Worm (Caenorhabditis elegans): ENCODE results near the gene T23B12.11.

T23B12.11 gene

DNA sequence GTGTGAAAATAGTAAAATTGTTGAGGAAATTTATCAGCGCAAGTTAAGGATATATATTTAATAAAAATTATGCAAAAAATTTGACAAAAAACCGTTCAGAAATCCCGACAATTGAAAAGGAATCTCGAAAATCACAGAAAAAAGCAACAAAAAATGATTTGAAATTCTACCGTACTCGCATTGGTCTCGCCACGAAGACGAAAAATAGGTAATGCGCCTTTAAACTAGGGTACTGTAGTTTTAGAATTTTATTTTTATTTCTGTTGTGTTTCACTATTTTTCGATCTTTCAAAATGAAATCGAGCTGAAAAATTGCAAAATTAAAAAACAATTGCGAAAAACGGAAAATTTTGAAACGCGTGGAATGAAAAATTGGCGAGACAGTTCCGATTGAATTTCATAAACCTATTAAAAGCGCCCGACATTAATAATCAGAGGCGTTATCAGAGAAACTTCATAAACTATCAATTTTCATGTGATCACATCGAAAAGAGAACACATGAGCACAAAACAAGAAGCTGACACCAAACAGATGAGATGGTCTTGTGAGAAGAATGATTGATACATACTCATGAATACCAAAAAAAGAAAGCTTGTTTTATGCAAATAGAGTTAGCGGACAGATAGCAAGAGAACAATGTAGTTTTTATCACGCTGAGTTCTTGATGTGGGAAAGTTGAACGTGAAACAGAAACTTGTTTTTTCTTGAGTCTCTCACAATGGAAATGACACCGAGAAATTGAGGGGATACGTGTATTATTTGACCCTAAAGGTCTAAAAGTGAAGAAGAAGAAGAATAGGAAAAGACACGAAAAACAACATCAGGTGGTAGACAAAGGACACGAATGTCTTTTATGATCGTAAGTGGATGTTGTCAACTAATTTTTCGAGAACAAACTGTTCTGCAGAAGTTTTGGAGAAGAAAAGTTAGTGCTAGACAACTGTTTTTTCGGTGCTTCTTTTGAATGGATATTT lies 30.1 kb upstream of the T23B12.11 start:
- TF ChIP-seq jun-1 (tag; optimal IDR thresholded peaks at IDR 0.05) (peak; percentile 9), ztf-4 (tag; optimal IDR thresholded peaks at IDR 0.05) (peak; percentile 23), nhr-11 (tag; optimal IDR thresholded peaks at IDR 0.05) (no peak), nhr-25 (tag; optimal IDR thresholded peaks at IDR 0.05) (peak; percentile 14), elt-2 (tag; optimal IDR thresholded peaks at IDR 0.05) (peak; percentile 92), pha-4 (tag; optimal IDR thresholded peaks at IDR 0.05) (peak; percentile 73), nhr-12 (tag; optimal IDR thresholded peaks at IDR 0.05) (no peak), ama-1 (optimal IDR thresholded peaks at IDR 0.05) (peak; percentile 16), pqm-1 (tag; optimal IDR thresholded peaks at IDR 0.05) (peak; percentile 88)

- peak; percentile 37 for TF ChIP-seq nfya-1 (tag; optimal IDR thresholded peaks at IDR 0.05; ENCODE audit: insufficient read depth)
- no peak for TF ChIP-seq mdl-1 (tag; optimal IDR thresholded peaks at IDR 0.05)
- peak; percentile 14 for TF ChIP-seq pha-4 (tag; optimal IDR thresholded peaks at IDR 0.05)
These were observed 29.0 kb upstream of the T23B12.11 start for ce11 chrV:8426210-8426609.

ce11 chrV:8426741-8427457 lies 28.3 kb upstream of the T23B12.11 start:
- peak; percentile 55 for TF ChIP-seq nhr-43 (tag; optimal IDR thresholded peaks at IDR 0.05; ENCODE audit: poor library complexity, severe bottlenecking)
- no peak for TF ChIP-seq nhr-11 (tag; optimal IDR thresholded peaks at IDR 0.05)
- no peak for TF ChIP-seq nhr-67 (tag; optimal IDR thresholded peaks at IDR 0.05)
- no peak for TF ChIP-seq hmg-11 (tag; optimal IDR thresholded peaks at IDR 0.05)
- TF ChIP-seq ceh-9 (tag; optimal IDR thresholded peaks at IDR 0.05): no peak
- peak; percentile 37 for TF ChIP-seq nhr-23 (tag; optimal IDR thresholded peaks at IDR 0.05)
- TF ChIP-seq mdl-1 (tag; optimal IDR thresholded peaks at IDR 0.05): no peak
- TF ChIP-seq ceh-28 (tag; optimal IDR thresholded peaks at IDR 0.05): no peak
- no peak for TF ChIP-seq nhr-12 (tag; optimal IDR thresholded peaks at IDR 0.05)
- TF ChIP-seq pqm-1 (tag; optimal IDR thresholded peaks at IDR 0.05): peak; percentile 23
- TF ChIP-seq nhr-25 (tag; optimal IDR thresholded peaks at IDR 0.05): peak; percentile 3
- TF ChIP-seq lin-39 (tag; optimal IDR thresholded peaks at IDR 0.05): no peak
- TF ChIP-seq nhr-76 (tag; optimal IDR thresholded peaks at IDR 0.05): no peak
- TF ChIP-seq nhr-237 (tag; optimal IDR thresholded peaks at IDR 0.05): no peak
- TF ChIP-seq elt-2 (tag; optimal IDR thresholded peaks at IDR 0.05): peak; percentile 75
- TF ChIP-seq egl-5 (tag; optimal IDR thresholded peaks at IDR 0.05): no peak
- no peak for TF ChIP-seq ceh-82 (tag; optimal IDR thresholded peaks at IDR 0.05)
- TF ChIP-seq ztf-11 (tag; optimal IDR thresholded peaks at IDR 0.05): no peak
- no peak for TF ChIP-seq egl-27 (tag; optimal IDR thresholded peaks at IDR 0.05)
- no peak for TF ChIP-seq fkh-2 (tag; optimal IDR thresholded peaks at IDR 0.05)
- peak; percentile 7 for TF ChIP-seq jun-1 (tag; optimal IDR thresholded peaks at IDR 0.05)
- no peak for TF ChIP-seq skn-1 (tag; optimal IDR thresholded peaks at IDR 0.05)
- no peak for TF ChIP-seq ama-1 (optimal IDR thresholded peaks at IDR 0.05)

DNA sequence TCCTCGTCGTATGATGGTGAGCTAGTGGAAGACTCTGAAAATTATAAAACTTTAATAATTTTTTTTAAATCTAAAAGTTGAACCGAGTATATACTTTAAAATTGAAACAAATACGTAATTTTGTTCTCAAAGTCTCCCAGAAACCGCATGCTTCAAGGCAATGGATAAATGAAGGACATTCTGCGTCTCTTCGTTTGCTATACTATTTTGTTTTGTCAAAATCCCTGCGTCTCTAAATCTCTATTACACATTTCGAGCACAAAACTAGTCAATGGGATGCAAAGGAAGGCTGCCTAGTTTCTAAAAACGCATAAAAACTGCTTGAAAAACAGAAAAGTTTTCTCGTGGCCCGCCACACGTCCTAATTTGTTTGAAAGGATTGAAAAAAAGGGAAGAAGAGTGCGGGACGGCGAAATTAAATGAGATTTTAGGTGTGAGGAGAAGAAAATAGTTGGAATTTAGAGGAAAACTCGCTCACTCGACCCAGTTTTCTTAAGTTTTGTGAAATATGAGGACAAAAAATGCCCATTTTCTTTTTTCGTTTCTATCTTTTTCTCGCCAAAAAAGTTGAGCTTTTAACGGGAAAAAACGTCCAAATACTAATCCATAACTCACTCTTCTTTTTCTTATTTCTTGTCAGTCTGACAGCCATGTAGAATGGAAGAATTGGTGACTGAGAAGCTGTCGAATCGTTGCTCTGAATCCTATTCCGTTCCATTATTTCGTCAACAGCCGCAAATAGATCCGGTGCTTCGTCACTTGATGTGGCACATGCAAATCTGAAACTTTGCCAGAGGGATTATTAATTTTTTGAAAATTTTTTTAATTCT lies 26.4 kb upstream of the T23B12.11 start:
- TF ChIP-seq hmg-11 (tag; optimal IDR thresholded peaks at IDR 0.05) (peak; percentile 54), nhr-11 (tag; optimal IDR thresholded peaks at IDR 0.05) (no peak), egl-5 (tag; optimal IDR thresholded peaks at IDR 0.05) (peak; percentile 54), nfya-1 (tag; optimal IDR thresholded peaks at IDR 0.05; ENCODE audit: insufficient read depth) (peak; percentile 44)

ce11 chrV:8434400-8434827 lies 20.8 kb upstream of the T23B12.11 start:
- TF ChIP-seq pha-4 (tag; optimal IDR thresholded peaks at IDR 0.05): peak; percentile 69
- no peak for TF ChIP-seq egl-27 (tag; optimal IDR thresholded peaks at IDR 0.05)
- peak; percentile 83 for TF ChIP-seq elt-2 (tag; optimal IDR thresholded peaks at IDR 0.05)
- TF ChIP-seq ceh-82 (tag; optimal IDR thresholded peaks at IDR 0.05): no peak
- TF ChIP-seq mdl-1 (tag; optimal IDR thresholded peaks at IDR 0.05): no peak
- TF ChIP-seq fkh-2 (tag; optimal IDR thresholded peaks at IDR 0.05): no peak
- TF ChIP-seq ceh-28 (tag; optimal IDR thresholded peaks at IDR 0.05): no peak
- no peak for TF ChIP-seq aly-2 (tag; optimal IDR thresholded peaks at IDR 0.05)
- no peak for TF ChIP-seq nhr-76 (tag; optimal IDR thresholded peaks at IDR 0.05)
- no peak for TF ChIP-seq nhr-237 (tag; optimal IDR thresholded peaks at IDR 0.05)
- TF ChIP-seq jun-1 (tag; optimal IDR thresholded peaks at IDR 0.05): no peak
- no peak for TF ChIP-seq snpc-4 (tag; optimal IDR thresholded peaks at IDR 0.05)
- no peak for TF ChIP-seq elt-3 (tag; optimal IDR thresholded peaks at IDR 0.05)
- no peak for TF ChIP-seq ceh-9 (tag; optimal IDR thresholded peaks at IDR 0.05)
- peak; percentile 23 for TF ChIP-seq nhr-25 (tag; optimal IDR thresholded peaks at IDR 0.05)
- TF ChIP-seq R02D3.7 (tag; optimal IDR thresholded peaks at IDR 0.05): no peak
- TF ChIP-seq pqm-1 (tag; optimal IDR thresholded peaks at IDR 0.05): peak; percentile 50
- TF ChIP-seq nhr-23 (tag; optimal IDR thresholded peaks at IDR 0.05): peak; percentile 1

Measured in whole organism, L3 larva.